Fruit fly (Drosophila melanogaster) whole organism, prepupa: Measurements from ENCODE around the gene mRpL15.

Source experiments
- Blimp-1 ChIP-seq: fragments of 200-800 bp; sonication (Bioruptor generic); optimal IDR thresholded peaks from 3 replicates; lab custom pipeline; 2017; ENCODE audit warnings: missing biosample characterization, missing genetic modification characterization, mild to moderate bottlenecking, moderate library complexity, missing genetic modification reagents
- CG10631 ChIP-seq: fragments of 200-800 bp; sonication (Bioruptor generic); optimal IDR thresholded peaks from 2 replicates; lab custom pipeline; 2016; ENCODE audit warnings: missing biosample characterization, missing genetic modification characterization
- CG11762 ChIP-seq: fragments of 200-800 bp; sonication (Bioruptor generic); optimal IDR thresholded peaks from 3 replicates; lab custom pipeline; 2016; ENCODE audit warnings: missing biosample characterization, missing genetic modification characterization; ENCODE audit not compliant: insufficient read depth
- CG11902 ChIP-seq: fragments of 200-800 bp; sonication (Bioruptor generic); optimal IDR thresholded peaks from 3 replicates; lab custom pipeline; 2016; ENCODE audit warnings: missing biosample characterization, missing genetic modification characterization
- CG15336 ChIP-seq: fragments of 200-800 bp; sonication (Bioruptor generic); IDR thresholded peaks from 2 replicates; pipeline ENCODE4 v1.3.6; 2022; ENCODE audit warnings: missing biosample characterization, missing genetic modification characterization
- CG1621 ChIP-seq: fragments of 200-800 bp; sonication (Bioruptor generic); optimal IDR thresholded peaks from 3 replicates; lab custom pipeline; 2018; ENCODE audit warnings: missing biosample characterization, mild to moderate bottlenecking, missing genetic modification characterization
- CG3032 ChIP-seq: fragments of 200-800 bp; optimal IDR thresholded peaks from 2 replicates; lab custom pipeline; 2019; ENCODE audit warnings: missing biosample characterization, mild to moderate bottlenecking, missing genetic modification characterization, moderate library complexity
- CG31627 ChIP-seq: fragments of 200-800 bp; sonication (Bioruptor generic); optimal IDR thresholded peaks from 3 replicates; lab custom pipeline; 2016; ENCODE audit warnings: missing biosample characterization, missing genetic modification characterization
- CG32006 ChIP-seq: fragments of 200-800 bp; sonication (Bioruptor generic); optimal IDR thresholded peaks from 3 replicates; lab custom pipeline; 2017; ENCODE audit warnings: missing biosample characterization, mild to moderate bottlenecking, missing genetic modification characterization
- CG34406 ChIP-seq: fragments of 200-800 bp; sonication (Bioruptor generic); optimal IDR thresholded peaks from 3 replicates; lab custom pipeline; 2016; ENCODE audit warnings: missing biosample characterization, missing genetic modification characterization
- CG3919 ChIP-seq: fragments of 200-800 bp; sonication (Bioruptor generic); optimal IDR thresholded peaks from 3 replicates; lab custom pipeline; 2016; ENCODE audit warnings: missing biosample characterization, missing genetic modification characterization
- CG4318 ChIP-seq: fragments of 200-800 bp; sonication (Bioruptor generic); optimal IDR thresholded peaks from 3 replicates; lab custom pipeline; 2017; ENCODE audit warnings: missing biosample characterization, mild to moderate bottlenecking, missing genetic modification characterization
- CG6276 ChIP-seq: fragments of 200-800 bp; sonication (Bioruptor generic); optimal IDR thresholded peaks from 2 replicates; lab custom pipeline; 2017; ENCODE audit warnings: missing biosample characterization, mild to moderate bottlenecking, missing genetic modification characterization
- CG6792 ChIP-seq: fragments of 200-800 bp; sonication (Bioruptor generic); optimal IDR thresholded peaks from 3 replicates; lab custom pipeline; 2016; ENCODE audit warnings: missing biosample characterization, missing genetic modification characterization
- CG6808 ChIP-seq: fragments of 200-800 bp; sonication (Bioruptor generic); optimal IDR thresholded peaks from 3 replicates; lab custom pipeline; 2017; ENCODE audit warnings: missing biosample characterization, missing genetic modification characterization, mild to moderate bottlenecking, moderate library complexity, missing genetic modification reagents
- CG7368 ChIP-seq: fragments of 200-800 bp; sonication (Bioruptor generic); optimal IDR thresholded peaks from 3 replicates; lab custom pipeline; 2016; ENCODE audit warnings: missing biosample characterization, missing genetic modification characterization
- CG8119 ChIP-seq: fragments of 200-800 bp; sonication (Bioruptor generic); IDR thresholded peaks from 3 replicates; pipeline ENCODE4 v1.3.6; 2022; ENCODE audit warnings: missing biosample characterization, missing genetic modification characterization
- CG8319 ChIP-seq: fragments of 200-800 bp; sonication (Bioruptor generic); optimal IDR thresholded peaks from 3 replicates; lab custom pipeline; 2016; ENCODE audit warnings: missing biosample characterization, missing genetic modification characterization
- CG8632 ChIP-seq: fragments of 200-800 bp; sonication (Bioruptor generic); optimal IDR thresholded peaks from 3 replicates; lab custom pipeline; 2016; ENCODE audit warnings: missing biosample characterization, missing genetic modification characterization
- CG9139 ChIP-seq: fragments of 200-800 bp; sonication (Bioruptor generic); optimal IDR thresholded peaks from 3 replicates; lab custom pipeline; 2017; ENCODE audit warnings: missing biosample characterization, mild to moderate bottlenecking, missing genetic modification characterization
- Eip75B ChIP-seq: fragments of 200-800 bp; sonication (Bioruptor generic); optimal IDR thresholded peaks from 3 replicates; lab custom pipeline; 2016; ENCODE audit warnings: missing biosample characterization, missing genetic modification characterization
- Eip78C ChIP-seq: fragments of 200-800 bp; sonication (Bioruptor generic); peaks from one replicate; lab custom pipeline; 2016; ENCODE audit warnings: missing biosample characterization, missing genetic modification characterization
- Ets21C ChIP-seq: fragments of 200-800 bp; sonication (Bioruptor generic); optimal IDR thresholded peaks from 3 replicates; lab custom pipeline; 2016; ENCODE audit warnings: missing biosample characterization, missing genetic modification characterization
- Ets96B ChIP-seq: fragments of 200-800 bp; optimal IDR thresholded peaks from 2 replicates; lab custom pipeline; 2019; ENCODE audit warnings: missing biosample characterization, mild to moderate bottlenecking, missing genetic modification characterization, moderate library complexity
- Hr38 ChIP-seq: sonication (Bioruptor generic); optimal IDR thresholded peaks from 2 replicates; lab custom pipeline; 2016; ENCODE audit warnings: missing biosample characterization, missing genetic modification characterization
- Hr39 ChIP-seq: fragments of 200-800 bp; sonication (Bioruptor generic); optimal IDR thresholded peaks from 2 replicates; lab custom pipeline; 2016; ENCODE audit warnings: missing biosample characterization, missing genetic modification characterization
- Hr4 ChIP-seq: fragments of 200-800 bp; sonication (Bioruptor generic); optimal IDR thresholded peaks from 3 replicates; lab custom pipeline; 2016; ENCODE audit warnings: missing biosample characterization, missing genetic modification characterization
- Met ChIP-seq: fragments of 200-800 bp; sonication (Bioruptor generic); optimal IDR thresholded peaks from 3 replicates; lab custom pipeline; 2016; ENCODE audit warnings: missing biosample characterization, missing genetic modification characterization
- OdsH ChIP-seq: fragments of 200-800 bp; sonication (Bioruptor generic); optimal IDR thresholded peaks from 3 replicates; lab custom pipeline; 2016; ENCODE audit warnings: missing biosample characterization, missing genetic modification characterization
- Smox ChIP-seq: fragments of 200-800 bp; sonication (Bioruptor generic); optimal IDR thresholded peaks from 3 replicates; lab custom pipeline; 2016; ENCODE audit warnings: missing biosample characterization, missing genetic modification characterization
- Sox102F ChIP-seq: fragments of 200-800 bp; sonication (Bioruptor generic); optimal IDR thresholded peaks from 2 replicates; lab custom pipeline; 2016; ENCODE audit warnings: missing biosample characterization, mild to moderate bottlenecking, missing genetic modification characterization
- Sox14 ChIP-seq: fragments of 200-800 bp; sonication (Bioruptor generic); optimal IDR thresholded peaks from 3 replicates; lab custom pipeline; 2016; ENCODE audit warnings: missing biosample characterization, missing genetic modification characterization
- Sox15 ChIP-seq: fragments of 200-800 bp; sonication (Bioruptor generic); optimal IDR thresholded peaks from 3 replicates; lab custom pipeline; 2016; ENCODE audit warnings: missing biosample characterization, missing genetic modification characterization
- achi ChIP-seq: fragments of 200-800 bp; sonication (Bioruptor generic); optimal IDR thresholded peaks from 3 replicates; lab custom pipeline; 2016; ENCODE audit warnings: missing biosample characterization, missing genetic modification characterization
- cyc ChIP-seq: fragments of 200-800 bp; sonication (Bioruptor generic); optimal IDR thresholded peaks from 3 replicates; lab custom pipeline; 2016; ENCODE audit warnings: missing biosample characterization, missing genetic modification characterization
- dsx ChIP-seq: fragments of 200-800 bp; optimal IDR thresholded peaks from 3 replicates; lab custom pipeline; 2019; ENCODE audit warnings: missing biosample characterization, mild to moderate bottlenecking, missing genetic modification characterization, moderate library complexity; ENCODE audit not compliant: poor library complexity, severe bottlenecking
- esn ChIP-seq: fragments of 200-800 bp; sonication (Bioruptor generic); optimal IDR thresholded peaks from 2 replicates; lab custom pipeline; 2016; ENCODE audit warnings: missing biosample characterization, mild to moderate bottlenecking, missing genetic modification characterization, moderate library complexity
- fkh ChIP-seq: fragments of 200-800 bp; sonication (Bioruptor generic); optimal IDR thresholded peaks from 3 replicates; lab custom pipeline; 2017; ENCODE audit warnings: missing biosample characterization, mild to moderate bottlenecking, missing genetic modification characterization, moderate library complexity
- lz ChIP-seq: fragments of 200-800 bp; sonication (Bioruptor generic); optimal IDR thresholded peaks from 3 replicates; lab custom pipeline; 2016; ENCODE audit warnings: missing biosample characterization, missing genetic modification characterization
- pdm3 ChIP-seq: fragments of 200-800 bp; sonication (Bioruptor generic); optimal IDR thresholded peaks from 3 replicates; lab custom pipeline; 2016; ENCODE audit warnings: missing biosample characterization, missing genetic modification characterization
- spab ChIP-seq: fragments of 200-800 bp; sonication (Bioruptor generic); optimal IDR thresholded peaks from 2 replicates; lab custom pipeline; 2017; ENCODE audit warnings: missing biosample characterization, mild to moderate bottlenecking, missing genetic modification characterization, missing genetic modification reagents
- ss ChIP-seq, 2 experiments: fragments of 200-800 bp; sonication (Bioruptor generic); optimal IDR thresholded peaks; 2 replicates in 1 of 2; 3 replicates in 1 of 2; lab custom pipeline; 2017 to 2018; ENCODE audit warnings: mild to moderate bottlenecking in 2 of 2, missing biosample characterization in 2 of 2, missing genetic modification characterization in 2 of 2, moderate library complexity in 1 of 2
- svp ChIP-seq: fragments of 200-800 bp; sonication (Bioruptor generic); peaks from one replicate; lab custom pipeline; 2016; ENCODE audit warnings: missing biosample characterization, missing genetic modification characterization
- topi ChIP-seq: fragments of 200-800 bp; sonication (Bioruptor generic); optimal IDR thresholded peaks from 3 replicates; lab custom pipeline; 2016; ENCODE audit warnings: missing biosample characterization, missing genetic modification characterization
- vri ChIP-seq: fragments of 200-800 bp; sonication (Bioruptor generic); optimal IDR thresholded peaks from 3 replicates; lab custom pipeline; 2016; ENCODE audit warnings: missing biosample characterization, mild to moderate bottlenecking, missing genetic modification characterization

mRpL15 gene

DNA sequence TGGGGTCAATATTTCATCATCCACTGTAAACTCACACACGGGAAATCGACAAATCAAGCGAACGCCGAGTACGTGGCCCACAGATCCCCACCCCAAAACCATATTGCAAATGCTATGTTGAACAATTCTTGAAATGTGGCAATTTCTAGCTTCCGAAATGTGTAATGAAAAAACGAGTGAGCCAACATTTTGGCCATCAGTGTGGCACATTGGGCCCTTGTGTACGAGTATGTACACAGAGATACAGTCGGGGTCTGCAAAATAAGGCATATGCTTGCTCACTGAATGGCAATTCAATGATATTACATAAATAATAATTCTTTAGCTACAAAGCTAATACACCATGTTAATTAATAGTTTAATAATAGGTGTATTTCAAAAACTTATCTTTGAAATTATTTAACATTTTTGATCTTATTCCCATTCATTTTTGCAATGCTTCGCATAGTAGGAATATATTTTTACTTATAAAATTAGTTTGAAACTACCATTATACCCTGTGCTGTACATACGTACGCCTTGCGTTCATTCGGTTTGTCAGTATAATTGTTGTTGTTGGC, 36.4 kb downstream of the mRpL15 start (continued):
- TF ChIP-seq ss (GFP tag; optimal IDR thresholded peaks at IDR 0.05; lab: Kevin White, UChicago) (peak; percentile 81 to 83), lz (GFP tag; lab: Kevin White, UChicago) (peak; percentile 90), Eip78C (GFP tag; lab: Kevin White, UChicago) (peak; percentile 99), CG7368 (GFP tag; lab: Kevin White, UChicago) (peak; percentile 83), CG31627 (GFP tag; lab: Kevin White, UChicago) (peak; percentile 93), CG6808 (peak; percentile 89), CG9139 (GFP tag; lab: Kevin White, UChicago) (peak; percentile 78), Hr38 (GFP tag; lab: Kevin White, UChicago) (peak; percentile 60), Hr4 (GFP tag; lab: Kevin White, UChicago) (peak; percentile 92), CG6792 (GFP tag; lab: Kevin White, UChicago) (peak; percentile 92), spab (GFP tag; lab: Kevin White, UChicago) (peak; percentile 89), svp (GFP tag; lab: Kevin White, UChicago) (peak; percentile 95), OdsH (GFP tag; lab: Kevin White, UChicago) (peak; percentile 96), CG8119 (GFP tag; lab: Robert Waterston, UW) (peak; percentile 96), Met (GFP tag; lab: Kevin White, UChicago) (peak; percentile 92), CG6276 (peak; percentile 93), achi (GFP tag; lab: Kevin White, UChicago) (peak; percentile 92), CG3919 (GFP tag; lab: Kevin White, UChicago) (peak; percentile 93), dsx (peak; percentile 86), vri (peak; percentile 88), Hr39 (peak; percentile 91), Sox14 (GFP tag; lab: Kevin White, UChicago) (peak; percentile 95), CG10631 (GFP tag; lab: Kevin White, UChicago) (peak; percentile 91), fkh (GFP tag; lab: Kevin White, UChicago) (peak; percentile 88), Smox (GFP tag; lab: Kevin White, UChicago) (peak; percentile 92), esn (GFP tag; lab: Kevin White, UChicago) (peak; percentile 95), Ets96B (tag; lab: Kevin White, UChicago) (peak; percentile 89), CG32006 (GFP tag; lab: Kevin White, UChicago) (peak; percentile 96)

DNA sequence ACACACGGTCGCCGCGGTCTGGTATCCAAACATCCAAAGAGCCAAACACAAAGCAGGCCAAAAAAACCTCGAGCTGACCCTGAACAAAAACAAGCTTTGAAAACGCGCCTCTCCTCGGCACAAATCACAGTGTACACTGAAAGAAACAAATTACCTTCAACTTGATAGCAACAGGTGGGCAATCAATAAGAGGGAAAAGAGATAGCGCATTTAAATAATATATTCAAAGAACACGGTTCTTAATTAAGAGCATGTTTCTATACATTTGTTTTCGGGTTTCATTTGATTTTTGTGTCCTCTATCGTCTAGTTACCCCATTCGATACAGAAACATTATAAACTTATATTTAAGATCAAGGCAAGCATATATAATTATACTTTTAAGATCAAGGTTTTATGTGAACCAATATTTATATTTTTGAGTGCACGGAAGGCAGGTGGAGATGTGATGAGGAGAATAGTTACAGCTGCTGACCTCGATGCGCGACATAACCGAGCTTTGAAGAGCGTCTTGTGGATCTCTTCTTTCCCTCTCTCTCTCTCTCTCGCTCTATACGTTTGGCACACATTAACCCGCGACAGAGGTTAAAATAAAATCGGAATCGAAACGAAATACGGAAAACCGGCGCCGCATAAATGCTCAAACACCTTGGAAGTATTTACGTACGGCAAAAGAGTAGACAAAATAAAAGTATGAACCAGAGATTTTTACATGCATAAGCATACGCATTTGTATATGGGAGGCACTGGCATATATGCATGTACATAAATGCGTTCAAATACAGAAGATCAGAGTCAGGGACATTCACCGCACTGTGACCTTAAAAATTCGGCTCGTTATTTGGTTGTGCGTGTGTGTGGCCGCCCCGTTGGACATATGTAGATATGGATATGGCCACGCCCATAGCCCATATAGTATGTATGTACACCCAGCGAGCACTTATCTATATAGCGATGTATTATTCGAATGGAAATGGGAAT, 37.5 kb downstream of the mRpL15 start:
- TF ChIP-seq Sox102F (GFP tag; lab: Kevin White, UChicago), result peak; percentile 78
- peak; percentile 39 for TF ChIP-seq CG1621 (tag; lab: Kevin White, UChicago)
- peak; percentile 77 for TF ChIP-seq CG11762 (GFP tag; lab: Kevin White, UChicago)
- peak; percentile 73 for TF ChIP-seq topi (GFP tag; lab: Kevin White, UChicago)
- peak; percentile 62 for TF ChIP-seq CG11902 (GFP tag; lab: Kevin White, UChicago)
- peak; percentile 50 for TF ChIP-seq Ets21C (GFP tag; lab: Kevin White, UChicago)
- peak; percentile 59 for TF ChIP-seq cyc (GFP tag; lab: Kevin White, UChicago)
- TF ChIP-seq CG9139 (GFP tag; lab: Kevin White, UChicago), result peak; percentile 12
- peak; percentile 77 for TF ChIP-seq Sox14 (GFP tag; lab: Kevin White, UChicago)
- TF ChIP-seq CG15336 (GFP tag; lab: Robert Waterston, UW), result peak; percentile 85
- peak; percentile 65 for TF ChIP-seq Hr39
- TF ChIP-seq vri, result peak; percentile 39
- TF ChIP-seq CG6808, result peak; percentile 65
- TF ChIP-seq fkh (GFP tag; lab: Kevin White, UChicago), result peak; percentile 62
- peak; percentile 89 for TF ChIP-seq svp (GFP tag; lab: Kevin White, UChicago)
- peak; percentile 69 for TF ChIP-seq CG8319 (GFP tag; lab: Kevin White, UChicago)
- TF ChIP-seq Eip75B (GFP tag; lab: Kevin White, UChicago), result peak; percentile 88
- peak; percentile 80 for TF ChIP-seq CG34406
- TF ChIP-seq CG3032 (tag; lab: Kevin White, UChicago), result peak; percentile 72
- peak in 1 of 2 experiments; percentile 54 for TF ChIP-seq ss (GFP tag; optimal IDR thresholded peaks at IDR 0.05; lab: Kevin White, UChicago)
- TF ChIP-seq Ets96B (tag; lab: Kevin White, UChicago), result peak; percentile 79
- no peak for TF ChIP-seq Blimp-1 (GFP tag; lab: Kevin White, UChicago)
- TF ChIP-seq Eip78C (GFP tag; lab: Kevin White, UChicago), result peak; percentile 95
- peak; percentile 67 for TF ChIP-seq dsx
- peak; percentile 79 for TF ChIP-seq CG8632 (GFP tag; lab: Kevin White, UChicago)
- peak; percentile 88 for TF ChIP-seq CG4318 (GFP tag; lab: Kevin White, UChicago)
- TF ChIP-seq pdm3 (GFP tag; lab: Kevin White, UChicago), result peak; percentile 85
- TF ChIP-seq Hr38 (GFP tag; lab: Kevin White, UChicago), result no peak
- peak; percentile 74 for TF ChIP-seq CG7368 (GFP tag; lab: Kevin White, UChicago)
- peak; percentile 70 for TF ChIP-seq Sox15 (GFP tag; lab: Kevin White, UChicago)
